Fruit fly (Drosophila melanogaster): Measurements from ENCODE around the gene CG3793.
"Not testable (repeated sequence)": the region's sequence is repeated elsewhere in the genome, so short reads cannot be mapped to it uniquely, and the experiment has no call there.

DNA sequence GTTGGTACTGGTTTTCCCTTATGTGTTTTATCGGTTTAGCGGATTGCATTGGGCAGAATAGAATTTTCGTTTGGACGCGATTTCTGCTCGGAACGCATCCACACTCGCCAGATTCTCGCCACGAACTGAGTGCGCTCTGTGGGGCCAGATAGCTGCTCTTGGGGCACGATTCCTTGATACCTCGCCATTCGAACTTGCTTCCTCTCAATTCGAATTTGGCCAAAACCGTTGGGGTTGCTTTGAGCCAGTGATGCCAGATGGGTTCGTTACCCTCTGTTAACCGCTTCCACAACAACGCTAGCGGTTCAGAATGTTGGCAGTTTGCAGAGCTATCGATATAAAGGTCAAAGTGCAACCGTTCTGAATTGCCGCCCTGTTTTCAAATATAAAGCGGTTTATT, 45.8 kb upstream of the CG3793 start, which contains the start of gene stol:
- not testable (repeated sequence) for TF ChIP-seq CG32121 (GFP tag; IDR thresholded peaks at IDR 0.05); CG10348 (GFP tag; IDR thresholded peaks at IDR 0.05); Pif1B (GFP tag; optimal IDR thresholded peaks at IDR 0.05); CG12605 (GFP tag; IDR thresholded peaks at IDR 0.05); EcR (GFP tag; optimal IDR thresholded peaks at IDR 0.05); CG17806 (tag; optimal IDR thresholded peaks at IDR 0.05); CG9948 (tag; optimal IDR thresholded peaks at IDR 0.05); CG13204 (GFP tag; optimal IDR thresholded peaks at IDR 0.05); fd96Ca (GFP tag; IDR thresholded peaks at IDR 0.05); CG8159 (tag; optimal IDR thresholded peaks at IDR 0.05); D1 (tag; optimal IDR thresholded peaks at IDR 0.05); gl (tag; optimal IDR thresholded peaks at IDR 0.05); CG4496 (GFP tag; IDR thresholded peaks at IDR 0.05); CG14655 (GFP tag; optimal IDR thresholded peaks at IDR 0.05)

All from whole organism, pupa.